Worm (Caenorhabditis elegans): ENCODE measurements around the gene ZK354.3.

ZK354.3 gene

ce11 chrIV:5334518-5334917, 24.7 kb downstream of the ZK354.3 start:
- TF ChIP-seq Y55F3AM.14 (GFP tag; optimal IDR thresholded peaks at IDR 0.05): peak; percentile 19
- no peak for TF ChIP-seq blmp-1 (tag; optimal IDR thresholded peaks at IDR 0.05; ENCODE audit: insufficient read depth)
- no peak for TF ChIP-seq R02D3.7 (tag; optimal IDR thresholded peaks at IDR 0.05)
- TF ChIP-seq lsy-2 (tag; optimal IDR thresholded peaks at IDR 0.05): peak; percentile 39 to 61
- TF ChIP-seq peb-1 (tag; optimal IDR thresholded peaks at IDR 0.05): no peak
- peak; percentile 37 for TF ChIP-seq gmeb-1 (tag; optimal IDR thresholded peaks at IDR 0.05)
- TF ChIP-seq ztf-1 (GFP tag; conservative IDR thresholded peaks at IDR 0.05): no peak
- no peak for TF ChIP-seq unc-62 (GFP tag; optimal IDR thresholded peaks at IDR 0.05)
- no peak for TF ChIP-seq nhr-6 (tag; optimal IDR thresholded peaks at IDR 0.05)
- peak; percentile 58 for TF ChIP-seq sma-9 (GFP tag; optimal IDR thresholded peaks at IDR 0.05)
- TF ChIP-seq sma-9 (tag; optimal IDR thresholded peaks at IDR 0.05): no peak
- peak; percentile 44 for TF ChIP-seq lin-13 (GFP tag; optimal IDR thresholded peaks at IDR 0.05)
- no peak for TF ChIP-seq ZK546.5 (tag; optimal IDR thresholded peaks at IDR 0.05)
- TF ChIP-seq elt-1 (tag; optimal IDR thresholded peaks at IDR 0.05): no peak
- TF ChIP-seq ceh-82 (tag; optimal IDR thresholded peaks at IDR 0.05): no peak
- peak; percentile 32 for TF ChIP-seq F13H6.1 (tag; optimal IDR thresholded peaks at IDR 0.05)
- TF ChIP-seq sma-3 (GFP tag; optimal IDR thresholded peaks at IDR 0.05): peak; percentile 38
- peak; percentile 26 for TF ChIP-seq nhr-25 (tag; optimal IDR thresholded peaks at IDR 0.05)
- no peak for TF ChIP-seq ztf-11 (tag; optimal IDR thresholded peaks at IDR 0.05)
- TF ChIP-seq nhr-21 (tag; optimal IDR thresholded peaks at IDR 0.05): peak; percentile 11
- peak; percentile 48 for TF ChIP-seq C34F6.9 (tag; optimal IDR thresholded peaks at IDR 0.05)
- TF ChIP-seq mbf-1 (tag; optimal IDR thresholded peaks at IDR 0.05): no peak
- peak; percentile 53 for TF ChIP-seq unc-55 (GFP tag; optimal IDR thresholded peaks at IDR 0.05)
- peak; percentile 27 for TF ChIP-seq mab-5 (tag; optimal IDR thresholded peaks at IDR 0.05)
- TF ChIP-seq fos-1 (tag; optimal IDR thresholded peaks at IDR 0.05): peak; percentile 55
- peak; percentile 69 for TF ChIP-seq crh-2 (tag; optimal IDR thresholded peaks at IDR 0.05)
- TF ChIP-seq lin-39 (tag; optimal IDR thresholded peaks at IDR 0.05): no peak
- TF ChIP-seq aly-2 (tag; optimal IDR thresholded peaks at IDR 0.05): no peak

ce11 chrIV:5337649-5338048, 27.8 kb downstream of the ZK354.3 start:
- TF ChIP-seq unc-62 (GFP tag; optimal IDR thresholded peaks at IDR 0.05) (no peak), sma-3 (GFP tag; optimal IDR thresholded peaks at IDR 0.05) (peak; percentile 18), ztf-11 (tag; optimal IDR thresholded peaks at IDR 0.05) (no peak), ama-1 (optimal IDR thresholded peaks at IDR 0.05) (no peak), fos-1 (tag; optimal IDR thresholded peaks at IDR 0.05) (no peak), ZK546.5 (tag; optimal IDR thresholded peaks at IDR 0.05) (no peak), nhr-23 (tag; optimal IDR thresholded peaks at IDR 0.05) (no peak), alr-1 (tag; optimal IDR thresholded peaks at IDR 0.05) (no peak), unc-39 (tag; optimal IDR thresholded peaks at IDR 0.05) (no peak), zag-1 (tag; optimal IDR thresholded peaks at IDR 0.05) (no peak), lsy-2 (tag; optimal IDR thresholded peaks at IDR 0.05) (no peak), sem-4 (tag; optimal IDR thresholded peaks at IDR 0.05) (no peak), egl-27 (tag; optimal IDR thresholded peaks at IDR 0.05) (no peak), R02D3.7 (tag; optimal IDR thresholded peaks at IDR 0.05) (no peak), nhr-11 (tag; optimal IDR thresholded peaks at IDR 0.05) (no peak), skn-1 (tag; optimal IDR thresholded peaks at IDR 0.05) (no peak), ceh-82 (tag; optimal IDR thresholded peaks at IDR 0.05) (no peak), elt-1 (tag; optimal IDR thresholded peaks at IDR 0.05) (no peak), ceh-16 (tag; optimal IDR thresholded peaks at IDR 0.05) (no peak), lin-11 (tag; optimal IDR thresholded peaks at IDR 0.05) (no peak), Y55F3AM.14 (GFP tag; optimal IDR thresholded peaks at IDR 0.05) (no peak), blmp-1 (tag; optimal IDR thresholded peaks at IDR 0.05; ENCODE audit: insufficient read depth) (peak; percentile 3), snpc-4 (tag; optimal IDR thresholded peaks at IDR 0.05) (no peak), nhr-21 (tag; optimal IDR thresholded peaks at IDR 0.05) (no peak), nhr-77 (tag; optimal IDR thresholded peaks at IDR 0.05) (no peak), nhr-129 (tag; optimal IDR thresholded peaks at IDR 0.05) (no peak), nhr-237 (tag; optimal IDR thresholded peaks at IDR 0.05) (no peak), sma-9 (GFP tag; optimal IDR thresholded peaks at IDR 0.05) (peak; percentile 8), sma-9 (tag; optimal IDR thresholded peaks at IDR 0.05) (no peak), nhr-6 (tag; optimal IDR thresholded peaks at IDR 0.05) (no peak), nhr-10 (tag; optimal IDR thresholded peaks at IDR 0.05) (no peak), C34F6.9 (tag; optimal IDR thresholded peaks at IDR 0.05) (no peak), nhr-25 (tag; optimal IDR thresholded peaks at IDR 0.05) (peak; percentile 4), ztf-1 (GFP tag; conservative IDR thresholded peaks at IDR 0.05) (no peak), crh-2 (tag; optimal IDR thresholded peaks at IDR 0.05) (peak; percentile 4)
